Worm (Caenorhabditis elegans) whole organism, L3 larva: ENCODE data around the gene srd-13.

Source experiments
- ZK546.5 ChIP-seq: sonication (generic microtip); optimal IDR thresholded peaks from 2 replicates; lab custom pipeline; 2017; ENCODE audit warnings: missing biosample characterization, missing genetic modification characterization
- ceh-16 ChIP-seq: sonication (generic microtip); optimal IDR thresholded peaks from 2 replicates; lab custom pipeline; 2017; ENCODE audit warnings: missing biosample characterization, missing genetic modification characterization
- ceh-28 ChIP-seq: fragments of 150-350 bp; optimal IDR thresholded peaks from 2 replicates; lab custom pipeline; 2014; ENCODE audit warnings: missing biosample characterization, missing genetic modification reagents, missing genetic modification characterization
- fos-1 ChIP-seq: fragments of 150-350 bp; optimal IDR thresholded peaks from 2 replicates; lab custom pipeline; 2014; ENCODE audit warnings: missing biosample characterization, missing genetic modification characterization
- jun-1 ChIP-seq: fragments of 150-350 bp; optimal IDR thresholded peaks from 2 replicates; lab custom pipeline; 2014; ENCODE audit warnings: missing biosample characterization, missing genetic modification reagents, missing genetic modification characterization
- lin-15B ChIP-seq: fragments of 150-350 bp; optimal IDR thresholded peaks from 2 replicates; lab custom pipeline; 2014; ENCODE audit warnings: missing biosample characterization, missing genetic modification characterization
- nhr-11 ChIP-seq: fragments of 150-350 bp; optimal IDR thresholded peaks from 2 replicates; lab custom pipeline; 2014; ENCODE audit warnings: missing biosample characterization, missing genetic modification characterization
- nhr-12 ChIP-seq: fragments of 150-350 bp; optimal IDR thresholded peaks from 2 replicates; lab custom pipeline; 2014; ENCODE audit warnings: missing biosample characterization, missing genetic modification characterization
- nhr-67 ChIP-seq: fragments of 150-350 bp; optimal IDR thresholded peaks from 2 replicates; lab custom pipeline; 2014; ENCODE audit warnings: missing biosample characterization, missing genetic modification characterization
- pha-4 ChIP-seq: fragments of 150-350 bp; optimal IDR thresholded peaks from 2 replicates; lab custom pipeline; 2014; ENCODE audit warnings: missing biosample characterization, missing genetic modification reagents, missing genetic modification characterization
- snpc-4 ChIP-seq: fragments of 150-350 bp; optimal IDR thresholded peaks from 2 replicates; lab custom pipeline; 2014; ENCODE audit warnings: missing biosample characterization, missing genetic modification characterization
- ztf-11 ChIP-seq: fragments of 150-350 bp; optimal IDR thresholded peaks from 2 replicates; lab custom pipeline; 2014; ENCODE audit warnings: missing biosample characterization, missing genetic modification characterization

DNA sequence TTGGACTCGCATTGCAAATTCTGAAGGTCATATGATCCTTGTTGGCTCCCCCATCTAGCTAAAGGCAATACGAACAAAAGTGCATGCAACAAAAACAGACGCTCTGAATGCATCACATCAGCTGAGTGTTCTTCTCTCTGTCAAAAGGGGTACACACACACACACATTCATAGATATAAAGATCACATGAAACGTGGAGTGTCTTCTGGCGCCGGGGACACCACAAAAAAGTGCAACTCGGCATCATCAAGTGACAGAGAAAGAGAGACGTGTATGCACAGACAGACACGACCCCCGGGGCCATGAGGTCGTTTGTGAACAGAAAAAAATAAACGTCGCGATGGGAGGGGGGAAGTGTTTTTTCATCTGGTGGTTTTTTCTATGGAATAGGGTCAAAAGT lies 28.1 kb downstream of the srd-13 start:
- no peak for TF ChIP-seq nhr-12 (tag; lab: Kevin White, UChicago)
- no peak for TF ChIP-seq ZK546.5
- TF ChIP-seq fos-1 (tag; lab: Kevin White, UChicago), result no peak
- TF ChIP-seq ceh-16 (tag; lab: Kevin White, UChicago), result no peak
- TF ChIP-seq nhr-11 (tag; lab: Kevin White, UChicago), result no peak
- peak; percentile 97 for TF ChIP-seq pha-4
- peak; percentile 68 for TF ChIP-seq jun-1
- TF ChIP-seq ceh-28 (tag; lab: Kevin White, UChicago), result peak; percentile 45
- TF ChIP-seq ztf-11 (tag; lab: Kevin White, UChicago), result no peak
- peak; percentile 50 for TF ChIP-seq lin-15B (tag; lab: Kevin White, UChicago)
- no peak for TF ChIP-seq nhr-67 (tag; lab: Kevin White, UChicago)
- peak; percentile 76 for TF ChIP-seq snpc-4 (tag; lab: Kevin White, UChicago)
